Fruit fly (Drosophila melanogaster): Measurements from ENCODE around the gene enc.

- TF ChIP-seq psq (optimal IDR thresholded peaks at IDR 0.05), result no peak
- no peak for TF ChIP-seq usp (GFP tag; optimal IDR thresholded peaks at IDR 0.05)
- TF ChIP-seq CG8478 (optimal IDR thresholded peaks at IDR 0.05), result no peak
- TF ChIP-seq EcR (GFP tag; optimal IDR thresholded peaks at IDR 0.05), result no peak
- TF ChIP-seq pan (optimal IDR thresholded peaks at IDR 0.05), result no peak
Observed at dm6 chr3L:3865290-3865891, 46.9 kb downstream of the enc start.
